Worm (Caenorhabditis elegans): ENCODE measurements around the gene eif-2Bdelta.
A peak's percentile ranks its signal among the peaks of the same experiment; 100 is the strongest.

The eif-2Bdelta gene

ce11 chrV:9549459-9549858 lies 35.8 kb downstream of the eif-2Bdelta start, which contains the start of gene nstp-10 (continued):
- TF ChIP-seq F22D6.2 (tag; optimal IDR thresholded peaks at IDR 0.05) (no peak), hlh-26 (GFP tag; conservative IDR thresholded peaks at IDR 0.05) (no peak), hsf-1 (GFP tag; IDR thresholded peaks at IDR 0.05) (peak; percentile 75; the same call in 1 of the 2 replicates), egl-18 (GFP tag; IDR thresholded peaks at IDR 0.05) (no peak), Y67H2A.10 (GFP tag; conservative IDR thresholded peaks at IDR 0.05) (peak; percentile 54; the same call in 1 of the 2 replicates), die-1 (tag; optimal IDR thresholded peaks at IDR 0.05) (no peak), atf-7 (tag; optimal IDR thresholded peaks at IDR 0.05) (no peak), hrde-1 (tag; optimal IDR thresholded peaks at IDR 0.05; ENCODE audit: borderline replicate concordance) (peak; percentile 26), dox-1 (GFP tag; IDR thresholded peaks at IDR 0.05) (peak; percentile 97), ztf-22 (GFP tag; optimal IDR thresholded peaks at IDR 0.05) (no peak), bed-1 (GFP tag; IDR thresholded peaks at IDR 0.05) (no peak), ceh-100 (GFP tag; IDR thresholded peaks at IDR 0.05) (peak; percentile 76), nhr-80 (tag; optimal IDR thresholded peaks at IDR 0.05) (no peak), nfyb-1 (GFP tag; IDR thresholded peaks at IDR 0.05) (peak; percentile 77), ztf-18 (tag; optimal IDR thresholded peaks at IDR 0.05) (peak; percentile 85), attf-3 (GFP tag; conservative IDR thresholded peaks at IDR 0.05) (0 out of 2 replicates have a peak, but pooled peaks have one; percentile 43), F57C9.4 (tag; optimal IDR thresholded peaks at IDR 0.05) (no peak), rec-8 (tag; optimal IDR thresholded peaks at IDR 0.05) (peak in 1 of 2 experiments; percentile 51), Y95B8A.8 (GFP tag; IDR thresholded peaks at IDR 0.05) (peak; percentile 91), ztf-3 (GFP tag; optimal IDR thresholded peaks at IDR 0.05) (no peak), T07F8.4 (tag; optimal IDR thresholded peaks at IDR 0.05) (no peak), lin-35 (GFP tag; optimal IDR thresholded peaks at IDR 0.05) (peak in 1 of 3 experiments; percentile 8), aptf-3 (GFP tag; IDR thresholded peaks at IDR 0.05) (no peak), nfya-2 (GFP tag; IDR thresholded peaks at IDR 0.05) (no peak), madf-3 (GFP tag; IDR thresholded peaks at IDR 0.05) (peak; percentile 91), hmg-1.2 (GFP tag; IDR thresholded peaks at IDR 0.05) (peak; percentile 69), Y79H2A.3 (GFP tag; conservative IDR thresholded peaks at IDR 0.05) (peak; percentile 77; the same call in 1 of the 2 replicates), dpff-1 (tag; optimal IDR thresholded peaks at IDR 0.05) (no peak), aptf-2 (GFP tag; conservative IDR thresholded peaks at IDR 0.05) (0 out of 2 replicates have a peak, but pooled peaks have one; percentile 39), attf-5 (GFP tag; optimal IDR thresholded peaks at IDR 0.05) (peak; percentile 70), athp-1 (tag; optimal IDR thresholded peaks at IDR 0.05) (peak; percentile 88), rpc-1 (optimal IDR thresholded peaks at IDR 0.05) (no peak), rpc-1 (tag; optimal IDR thresholded peaks at IDR 0.05) (no peak), nfya-1 (tag; optimal IDR thresholded peaks at IDR 0.05; ENCODE audit: borderline replicate concordance, insufficient read depth) (no peak), pha-4 (tag; optimal IDR thresholded peaks at IDR 0.05) (no peak), repo-1 (tag; optimal IDR thresholded peaks at IDR 0.05) (no peak), him-1 (tag; optimal IDR thresholded peaks at IDR 0.05) (peak; percentile 60), nhr-120 (GFP tag; IDR thresholded peaks at IDR 0.05) (no peak), ekl-4 (GFP tag; IDR thresholded peaks at IDR 0.05) (peak; percentile 79), somi-1 (GFP tag; optimal IDR thresholded peaks at IDR 0.05) (no peak), F52B5.7 (tag; optimal IDR thresholded peaks at IDR 0.05) (no peak), bed-2 (GFP tag; IDR thresholded peaks at IDR 0.05) (peak; percentile 62; the same call in 1 of the 2 replicates), sptf-2 (GFP tag; optimal IDR thresholded peaks at IDR 0.05) (peak; percentile 50), unc-130 (GFP tag; optimal IDR thresholded peaks at IDR 0.05) (peak; percentile 89), F37B4.10 (GFP tag; IDR thresholded peaks at IDR 0.05) (no peak), lsy-27 (tag; optimal IDR thresholded peaks at IDR 0.05; ENCODE audit: borderline replicate concordance, insufficient read depth) (no peak), let-607 (tag; optimal IDR thresholded peaks at IDR 0.05) (no peak), tlf-1 (GFP tag; optimal IDR thresholded peaks at IDR 0.05) (peak; percentile 89), ceh-27 (GFP tag; optimal IDR thresholded peaks at IDR 0.05) (peak; percentile 85)
